Worm (Caenorhabditis elegans) whole organism, midembryonic: Measurements from ENCODE around the gene F52E10.4.

ENCODE experiments used
- T22C8.4 ChIP-seq: fragments of 200-800 bp; sonication (Bioruptor generic); IDR thresholded peaks from 2 replicates; pipeline ENCODE4 v1.3.6; 2022; ENCODE audit warnings: missing genetic modification characterization, missing compliant biosample characterization
- cog-1 ChIP-seq: sonication (generic microtip); optimal IDR thresholded peaks from 2 replicates; lab custom pipeline; 2016; ENCODE audit warnings: missing genetic modification characterization, missing compliant biosample characterization
- flt-1 ChIP-seq: fragments of 200-800 bp; sonication (Bioruptor generic); IDR thresholded peaks from 2 replicates; pipeline ENCODE4 v1.3.6; 2022; ENCODE audit warnings: missing genetic modification characterization, missing compliant biosample characterization
- klf-2 ChIP-seq: fragments of 200-800 bp; sonication (Bioruptor generic); conservative IDR thresholded peaks from 2 replicates; pipeline ENCODE4 v1.3.6; 2022; ENCODE audit warnings: missing genetic modification reagents, missing genetic modification characterization, missing compliant biosample characterization
- med-1 ChIP-seq: sonication (generic microtip); optimal IDR thresholded peaks from 2 replicates; lab custom pipeline; 2017; ENCODE audit warnings: missing genetic modification characterization, mild to moderate bottlenecking, missing compliant biosample characterization, antibody characterized with exemption, missing genetic modification reagents; ENCODE audit not compliant: insufficient read depth
- tab-1 ChIP-seq: fragments of 200-800 bp; sonication (Bioruptor generic); IDR thresholded peaks from 2 replicates; pipeline ENCODE4 v1.3.6; 2022; ENCODE audit warnings: missing genetic modification characterization, missing compliant biosample characterization
- ztf-29 ChIP-seq: fragments of 200-800 bp; sonication (Bioruptor generic); IDR thresholded peaks from 2 replicates; pipeline ENCODE4 v1.3.6; 2022; ENCODE audit warnings: missing genetic modification reagents, missing genetic modification characterization, missing compliant biosample characterization

- TF ChIP-seq T22C8.4 (GFP tag; lab: Robert Waterston, UW) = no peak
- TF ChIP-seq flt-1 (GFP tag; lab: Robert Waterston, UW) = no peak
- TF ChIP-seq tab-1 = no peak
- no peak for TF ChIP-seq med-1 (GFP tag; lab: Kevin White, UChicago)
- TF ChIP-seq klf-2 (GFP tag; lab: Robert Waterston, UW) = no peak
- no peak for TF ChIP-seq ztf-29 (GFP tag; lab: Robert Waterston, UW)
- TF ChIP-seq cog-1 (tag; lab: Kevin White, UChicago) = no peak
Measured at ce11 chrX:16283103-16283502, 9.7 kb downstream of the F52E10.4 start, which contains the start of gene F52E10.2.
